Fruit fly (Drosophila melanogaster) whole organism, adult: ENCODE measurements around the gene CG3823.
A peak's percentile ranks its signal among the peaks of the same experiment; 100 is the strongest.

Source experiments
- CG5204 ChIP-seq: fragments of 200-800 bp; sonication (Bioruptor generic); optimal IDR thresholded peaks from 2 replicates; lab custom pipeline; 2016; ENCODE audit warnings: missing biosample characterization, missing genetic modification characterization
- Hr96 ChIP-seq: fragments of 200-800 bp; sonication (Bioruptor generic); optimal IDR thresholded peaks from 2 replicates; lab custom pipeline; 2016; ENCODE audit warnings: missing biosample characterization, missing genetic modification characterization
- kay ChIP-seq: fragments of 200-800 bp; sonication (Bioruptor generic); peaks from one replicate; lab custom pipeline; 2016; ENCODE audit warnings: missing biosample characterization, missing genetic modification characterization, borderline replicate concordance

dm6 chrX:6355090-6355679 lies 51.4 kb downstream of the CG3823 start:
- TF ChIP-seq kay (GFP tag; lab: Kevin White, UChicago) (peak; percentile 57), Hr96 (GFP tag; lab: Kevin White, UChicago) (no peak), CG5204 (GFP tag; lab: Kevin White, UChicago) (no peak)
